Fruit fly (Drosophila melanogaster) ovary, adult (tissue): ENCODE results near the gene Cyp9f3.

Experiments used
- CG17801 ChIP-seq: fragments of 200-800 bp; optimal IDR thresholded peaks from 2 replicates; lab custom pipeline; 2019; ENCODE audit warnings: missing biosample characterization, mild to moderate bottlenecking, missing genetic modification characterization, moderate library complexity; ENCODE audit not compliant: partially characterized antibody

Gene Cyp9f3

DNA sequence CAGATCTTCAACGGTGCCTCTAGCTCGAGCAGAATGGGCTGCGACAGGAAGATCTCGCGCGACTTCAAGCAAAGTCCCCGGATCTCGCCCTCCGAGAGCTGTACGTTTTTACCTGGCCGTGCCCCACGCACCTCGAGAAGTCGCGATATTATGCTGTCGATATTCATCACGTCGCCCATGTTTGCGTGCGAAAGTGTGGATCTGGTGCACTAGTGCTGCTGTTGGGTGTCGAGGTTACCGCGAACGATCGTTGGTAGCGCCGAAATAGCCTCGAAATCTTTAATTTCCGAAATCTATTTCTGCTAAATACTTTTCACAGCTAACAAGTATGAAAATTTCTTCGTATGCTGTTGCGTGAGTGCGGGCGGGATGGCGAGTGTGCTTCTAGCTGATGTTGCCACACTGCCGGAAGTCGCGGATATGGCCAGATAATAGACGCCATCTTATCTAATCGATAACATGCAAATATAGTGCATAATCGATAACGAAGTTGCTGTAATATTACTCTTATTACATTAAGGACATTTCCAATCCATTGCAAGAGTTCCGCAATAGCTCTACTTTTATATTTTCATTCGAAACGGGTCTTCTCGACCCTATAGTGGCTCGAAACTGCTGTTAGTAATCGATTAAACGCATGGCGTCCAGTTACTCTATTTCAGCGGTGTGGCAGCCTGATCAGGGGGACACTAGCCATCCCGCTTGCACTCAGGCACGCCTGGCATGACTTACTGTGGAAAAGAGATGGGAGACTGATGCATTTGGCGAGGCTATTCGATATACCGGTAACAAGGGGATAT, 27.0 kb upstream of the Cyp9f3 start, which contains the start of gene Pp1-87B:
TSS of gene Pp1-87B (minus strand) at position 408 of the 800 bp plus-strand sequence.
- TF ChIP-seq CG17801: no peak

DNA sequence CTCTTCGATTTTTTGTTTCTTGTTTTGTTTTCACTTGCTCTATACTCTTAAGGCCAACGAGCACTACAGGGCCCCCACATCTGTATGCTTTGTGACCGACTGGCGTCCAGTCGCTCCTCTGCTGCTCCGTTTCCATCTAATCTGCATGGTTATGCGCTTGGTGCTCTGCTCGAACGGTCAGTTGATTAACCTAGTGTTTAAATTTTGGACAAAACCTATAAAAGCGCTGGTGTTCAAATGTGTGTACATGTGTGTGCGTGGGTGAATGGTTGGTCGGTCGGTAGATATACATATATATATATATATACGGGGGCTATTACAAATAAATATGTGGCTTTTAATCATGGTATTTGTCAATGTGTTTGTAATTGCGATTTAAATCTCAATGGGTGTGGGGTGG, 25.3 kb upstream of the Cyp9f3 start:
- no peak for TF ChIP-seq CG17801

DNA sequence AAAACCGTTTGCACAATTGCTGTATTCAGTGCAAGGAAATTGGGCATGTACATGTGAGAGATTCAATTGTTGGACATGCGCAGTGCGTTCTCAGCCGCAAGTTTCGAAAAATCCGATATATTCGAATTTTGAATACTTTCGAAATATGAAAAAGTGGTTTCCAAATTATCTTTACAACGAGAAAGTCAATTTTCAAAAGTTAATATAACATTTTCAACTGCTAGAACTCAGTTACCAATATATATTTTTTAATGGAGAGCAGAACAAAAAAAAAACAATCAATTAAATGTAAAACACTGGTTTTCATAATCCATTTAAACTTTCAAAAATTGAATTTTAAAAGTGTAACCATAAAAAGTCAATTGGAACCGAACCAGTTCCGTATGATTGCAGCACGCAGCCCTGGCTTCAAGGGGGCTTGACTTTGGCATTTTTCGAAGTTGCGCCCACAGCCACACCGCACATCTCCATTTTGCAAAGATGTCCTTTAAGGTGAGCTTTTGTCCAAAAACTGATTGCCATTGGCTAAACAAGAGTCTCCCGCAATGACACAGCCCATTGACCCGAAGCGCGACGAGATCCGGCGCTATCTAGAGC, 23.7 kb upstream of the Cyp9f3 start, which contains the start of the genes Scgbeta and CG17202:
TSS of gene Scgbeta (minus strand) at position 51 of the 597 bp plus-strand sequence.
TSS of gene CG17202 (plus strand) at position 390 of the 597 bp plus-strand sequence.
- TF ChIP-seq CG17801: no peak

DNA sequence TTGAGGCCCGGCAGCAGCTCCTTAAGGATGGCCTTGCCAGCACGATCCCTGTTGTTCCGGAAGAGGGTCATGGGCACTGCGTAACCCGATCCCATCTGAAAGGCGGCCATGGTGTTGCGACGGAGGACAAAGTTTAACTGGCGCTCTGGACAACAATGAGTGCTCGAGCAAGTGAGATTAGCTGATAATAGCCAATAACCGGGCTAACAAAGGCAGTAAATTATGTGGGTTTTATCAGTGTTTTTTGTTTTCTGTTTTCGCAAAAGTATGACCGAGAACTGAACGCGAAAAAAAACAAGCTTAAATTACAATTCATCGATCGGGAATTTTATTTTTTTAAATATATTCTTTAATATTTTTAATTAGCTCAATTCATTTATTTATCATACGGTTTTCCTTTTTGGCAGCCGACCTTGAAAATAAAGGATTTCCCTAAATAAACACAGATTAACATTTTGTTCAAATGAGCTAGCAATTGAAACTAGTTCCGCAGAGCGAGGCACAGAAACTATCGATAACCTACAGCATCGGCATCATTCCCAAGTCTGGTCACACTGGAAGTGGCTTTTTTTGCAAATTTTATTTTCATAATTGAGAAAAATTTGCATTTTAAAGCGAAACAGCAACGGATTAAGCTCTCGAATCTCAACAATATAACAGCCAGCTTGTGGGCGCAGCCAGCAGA, 14.7 kb upstream of the Cyp9f3 start, which contains the start of the genes Dip-C and pps:
TSS of gene Dip-C (minus strand) at position 486 of the 685 bp plus-strand sequence.
TSS of gene pps (plus strand) at position 555 of the 685 bp plus-strand sequence.
- TF ChIP-seq CG17801: peak; percentile 41

DNA sequence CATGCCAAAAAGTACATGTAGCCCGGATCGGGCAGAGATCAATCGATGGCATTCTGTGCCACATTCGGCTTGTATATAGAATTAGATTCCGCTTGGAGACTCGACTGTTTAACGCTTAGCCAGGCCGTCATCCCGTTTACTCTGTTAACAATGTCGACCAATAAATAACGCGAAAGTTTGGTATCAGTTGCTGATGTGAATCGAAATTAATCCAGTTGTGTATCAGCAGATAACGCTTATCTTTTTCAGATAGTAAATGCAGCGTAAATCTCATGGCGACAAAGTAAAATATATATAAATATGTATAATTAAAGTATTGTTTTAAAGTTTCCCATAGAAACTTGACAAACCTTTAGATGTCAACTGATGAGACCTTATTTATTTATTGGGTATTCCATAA, 12.7 kb upstream of the Cyp9f3 start:
- no peak for TF ChIP-seq CG17801

DNA sequence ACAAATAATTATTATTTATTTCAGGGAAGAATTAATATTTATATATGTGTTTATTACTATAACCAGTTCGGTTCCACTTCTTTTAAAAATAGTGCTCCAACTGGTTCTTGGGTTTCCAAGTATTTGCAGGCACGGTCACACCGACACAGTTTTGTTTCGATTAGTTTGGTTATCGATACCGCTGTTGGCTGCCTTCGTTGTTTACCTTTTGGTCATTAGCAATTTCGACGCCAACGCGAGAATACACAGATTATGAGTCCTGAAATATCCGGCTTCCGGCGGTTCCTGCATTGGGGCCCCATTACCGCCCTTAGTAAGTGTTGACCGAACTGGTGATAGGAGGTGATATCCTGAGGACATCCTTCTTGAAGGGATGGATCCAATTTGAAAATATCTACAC, 9.4 kb upstream of the Cyp9f3 start, which contains the start of gene CG5196:
TSS of gene CG5196 (plus strand) at position 157 of the 400 bp plus-strand sequence.
- TF ChIP-seq CG17801: peak; percentile 25

DNA sequence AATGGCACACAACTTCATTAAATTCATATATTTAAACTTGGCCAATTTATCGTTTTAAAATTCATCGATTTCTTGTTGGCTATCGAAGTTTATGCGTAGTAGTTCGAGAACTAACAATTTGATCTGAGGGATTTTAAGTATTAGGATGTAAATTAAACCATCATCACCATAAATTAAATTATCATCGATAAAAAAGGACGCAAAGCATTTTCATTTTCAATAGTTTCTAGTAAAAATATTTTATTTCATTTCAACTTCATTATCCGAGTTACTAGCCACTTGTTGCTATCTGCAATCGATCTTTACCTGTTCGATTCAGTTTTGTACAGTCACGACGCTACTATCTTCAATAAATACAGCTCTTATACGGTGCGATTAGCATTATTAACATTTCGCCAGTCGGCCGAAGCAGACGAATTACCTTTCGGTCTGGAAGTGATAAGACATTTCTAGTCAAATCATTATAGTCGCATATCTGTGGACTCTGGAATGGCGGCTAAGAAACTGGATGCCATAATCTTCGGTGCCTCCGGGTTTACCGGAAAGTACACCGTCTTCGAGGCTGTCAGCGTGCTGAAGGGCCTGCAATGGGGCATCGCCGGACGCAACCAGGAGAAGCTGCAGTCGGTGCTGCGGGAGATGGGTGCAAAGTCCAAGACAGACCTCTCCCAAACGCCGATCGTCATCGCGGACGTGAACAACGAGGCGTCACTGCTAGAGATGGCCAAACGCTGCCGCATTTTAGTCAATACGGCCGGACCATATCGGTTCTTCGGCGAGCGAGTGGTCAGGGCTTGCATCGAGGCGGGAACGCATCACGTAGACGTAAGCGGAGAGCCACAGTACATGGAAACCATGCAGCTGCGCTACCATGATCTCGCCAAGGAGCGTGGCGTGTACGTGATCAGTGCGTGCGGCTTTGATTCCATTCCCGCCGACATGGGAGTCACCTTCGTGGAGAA, 7.8 kb upstream of the Cyp9f3 start, which contains the start of gene CG5167:
TSS of gene CG5167 (plus strand) at position 298 of the 962 bp plus-strand sequence.
- peak; percentile 75 for TF ChIP-seq CG17801

DNA sequence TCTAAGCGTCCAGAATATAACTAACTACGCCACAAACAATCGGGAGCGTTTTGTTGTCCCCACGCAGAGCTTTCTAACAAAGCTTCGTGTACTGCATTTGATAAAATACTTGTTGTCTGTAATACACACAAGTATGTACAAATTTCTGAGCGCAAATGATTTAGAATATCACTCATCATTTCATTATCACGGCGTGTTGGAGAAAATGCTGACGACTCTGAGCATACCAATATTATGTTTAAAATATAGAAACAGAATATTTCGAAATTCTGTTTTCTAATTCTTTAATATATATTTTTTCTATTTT, 7.2 kb upstream of the Cyp9f3 start, which contains the start of gene Cyp9f2:
TSS of gene Cyp9f2 (minus strand) at position 101 of the 307 bp plus-strand sequence.
- no peak for TF ChIP-seq CG17801

DNA sequence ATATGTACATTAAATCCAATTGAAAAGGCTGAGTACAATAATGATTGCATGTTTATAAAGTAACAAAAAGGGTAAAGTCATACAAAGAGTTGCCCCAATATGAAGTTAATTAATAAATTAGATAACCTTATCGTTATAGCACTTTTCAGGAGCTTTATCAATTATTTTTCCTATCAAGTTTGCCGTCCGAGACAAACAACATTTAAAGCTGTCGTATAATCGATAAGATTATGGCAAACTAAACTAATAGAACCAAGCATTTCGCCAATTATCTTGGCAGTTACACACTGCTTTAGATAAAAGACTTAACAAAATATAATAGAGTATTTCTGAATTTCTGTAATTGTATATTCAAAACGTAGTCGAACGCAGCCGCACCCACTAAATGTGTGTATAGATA, 6.4 kb upstream of the Cyp9f3 start:
- no peak for TF ChIP-seq CG17801

DNA sequence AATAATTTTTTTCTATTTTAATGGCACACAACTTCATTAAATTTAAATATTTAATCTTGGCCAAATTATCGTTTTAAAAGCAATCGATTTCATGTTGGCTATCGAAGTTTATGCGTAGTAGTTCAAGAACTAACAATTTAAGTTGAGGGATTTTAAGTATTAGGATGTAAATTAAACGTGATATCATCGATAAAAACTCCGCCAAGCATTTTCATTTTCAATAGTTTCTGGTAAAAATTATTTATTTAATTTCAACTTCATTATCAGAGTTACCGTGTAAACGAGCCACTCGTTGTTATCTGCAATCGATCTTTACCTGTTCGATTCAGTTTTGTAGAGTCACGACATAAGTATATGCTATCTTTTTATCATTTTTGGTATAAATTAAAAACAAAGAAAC, 4.2 kb upstream of the Cyp9f3 start:
- peak; percentile 100 for TF ChIP-seq CG17801

DNA sequence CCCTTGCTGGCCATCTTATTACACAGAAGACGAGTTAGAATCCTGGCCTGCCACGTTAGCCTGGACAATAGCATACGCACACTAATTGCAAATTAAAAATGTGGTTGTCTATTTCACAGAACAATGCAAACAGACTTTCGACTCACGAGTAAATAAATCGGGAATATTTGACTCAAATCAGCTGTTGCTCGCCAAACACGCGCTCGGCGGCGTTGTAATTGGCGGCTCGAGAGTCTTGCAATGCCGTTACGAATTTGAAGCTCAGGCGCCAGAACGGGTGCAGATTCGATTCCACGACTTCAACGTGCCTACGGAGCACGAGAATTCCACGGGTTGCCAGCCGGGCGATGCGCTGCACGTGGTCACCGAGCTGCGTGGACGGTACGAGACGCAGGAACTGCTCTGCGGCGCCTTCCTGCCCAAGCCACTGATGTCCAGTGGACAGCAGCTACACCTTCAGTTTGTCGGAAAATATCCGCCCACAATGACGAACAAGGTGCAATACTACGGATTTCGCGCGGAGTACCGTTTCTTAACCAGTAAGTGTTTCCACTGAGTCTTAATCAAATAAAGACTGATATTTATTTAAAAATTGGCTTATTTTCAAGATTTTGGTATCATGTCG, 3.1 kb upstream of the Cyp9f3 start, which contains the start of gene DNAlig3:
TSS of gene DNAlig3 (minus strand) at position 168 of the 625 bp plus-strand sequence.
- TF ChIP-seq CG17801: peak; percentile 67

DNA sequence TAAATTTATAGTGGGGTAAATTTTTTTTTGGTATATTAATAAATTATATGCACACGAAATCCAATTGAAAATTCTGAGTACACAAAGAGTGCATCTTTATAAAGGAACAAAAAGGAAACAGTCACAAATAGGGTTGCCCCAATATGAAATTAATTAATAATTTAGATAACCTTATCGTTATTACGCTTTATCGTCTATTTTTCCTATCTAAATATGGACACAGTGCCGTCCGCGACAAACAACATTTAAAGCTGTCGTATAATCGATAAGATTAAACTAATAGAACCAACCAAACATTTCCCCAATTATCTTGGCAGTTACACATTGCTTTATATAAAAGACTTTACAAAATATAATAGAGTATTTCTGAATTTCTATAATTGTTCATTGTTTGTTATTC, 675 bp downstream of the Cyp9f3 start:
- peak; percentile 19 for TF ChIP-seq CG17801

DNA sequence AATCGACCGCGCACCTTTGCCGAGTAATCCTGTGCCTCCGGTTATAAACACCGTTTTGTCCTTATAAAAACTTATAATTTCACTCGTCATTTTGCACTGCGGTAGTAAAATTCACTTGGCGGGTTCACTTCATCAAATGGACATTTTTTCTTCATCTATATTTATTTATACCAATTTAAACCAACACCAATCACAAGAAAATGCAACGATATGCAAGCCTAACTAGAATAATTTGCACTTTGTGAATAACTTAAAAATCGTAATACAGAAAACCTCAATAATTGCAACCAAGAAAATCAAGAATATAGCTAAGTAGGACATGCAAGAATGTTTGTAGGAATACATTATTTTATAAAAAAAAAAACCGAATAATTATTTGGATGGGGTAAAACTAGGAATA, 2.8 kb downstream of the Cyp9f3 start, which contains the start of the genes CG10096 and CG10097:
TSS of gene CG10096 (minus strand) at position 101 of the 400 bp plus-strand sequence.
TSS of gene CG10097 (minus strand) at position 101 of the 400 bp plus-strand sequence.
- TF ChIP-seq CG17801: no peak

DNA sequence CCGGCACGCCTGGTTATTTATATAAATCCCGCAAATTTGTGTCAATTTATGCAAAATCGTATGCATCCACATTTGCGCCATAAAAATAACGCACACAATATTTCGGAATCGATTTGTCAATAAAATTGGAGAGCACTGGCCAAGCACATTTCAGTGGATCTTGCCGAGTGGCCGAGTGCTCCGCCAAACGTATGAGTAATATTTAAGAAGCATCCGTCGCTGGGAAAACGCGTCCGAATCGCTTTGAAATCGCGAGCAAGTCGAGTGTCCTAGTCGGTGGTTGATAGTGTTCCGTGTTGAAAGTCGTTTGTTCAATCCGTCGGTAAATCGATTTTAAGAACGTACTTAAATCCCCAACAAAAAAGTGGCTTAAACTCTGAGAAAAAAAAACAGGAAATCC, 11.8 kb downstream of the Cyp9f3 start, which contains the start of gene CG33098:
TSS of gene CG33098 (plus strand) at position 224 of the 400 bp plus-strand sequence.
- no peak for TF ChIP-seq CG17801

DNA sequence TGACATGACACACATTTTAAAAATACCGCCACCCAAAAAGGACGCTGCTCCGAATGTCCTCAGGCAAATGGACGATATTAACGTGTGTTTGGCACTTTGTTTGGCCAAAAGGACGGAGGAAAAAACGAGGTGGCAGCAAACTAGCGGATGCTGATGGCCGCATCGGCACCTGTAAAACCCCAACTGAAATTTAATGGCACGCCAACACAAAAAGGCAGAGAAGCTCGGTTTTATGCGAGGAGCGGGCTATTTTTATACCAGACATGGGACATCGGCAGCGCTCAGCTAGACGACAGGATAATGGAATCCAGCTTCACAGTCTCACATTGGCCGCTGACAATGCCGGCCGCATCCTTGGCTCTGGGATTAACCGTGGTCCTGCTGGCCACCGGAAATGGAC, 12.8 kb downstream of the Cyp9f3 start, which contains the start of gene Sol1:
TSS of gene Sol1 (plus strand) at position 301 of the 400 bp plus-strand sequence.
- TF ChIP-seq CG17801: no peak
